Fruit fly (Drosophila melanogaster) Kc167 (cell line): ENCODE measurements around the gene woc.

Experiments used
- Myc ChIP-seq: fragments of >200 bp; optimal IDR thresholded peaks from 2 replicates; lab custom pipeline; 2017; ENCODE audit warnings: missing external identifiers
- Sin3A ChIP-seq: fragments of >200 bp; optimal IDR thresholded peaks from 2 replicates; lab custom pipeline; 2018; ENCODE audit warnings: missing external identifiers
- h ChIP-seq: fragments of >200 bp; optimal IDR thresholded peaks from 3 replicates; lab custom pipeline; 2018; ENCODE audit warnings: missing external identifiers
- insv ChIP-seq: fragments of >200 bp; optimal IDR thresholded peaks from 3 replicates; lab custom pipeline; 2018; ENCODE audit warnings: missing external identifiers
- psq ChIP-seq: fragments of >200 bp; optimal IDR thresholded peaks from 2 replicates; lab custom pipeline; 2017; ENCODE audit warnings: missing external identifiers
- ttk ChIP-seq: sonication (Bioruptor generic); optimal IDR thresholded peaks from 2 replicates; lab custom pipeline; 2017; ENCODE audit warnings: missing external identifiers

Gene woc

dm6 chr3R:27245401-27245757 lies 18.5 kb downstream of the woc start:
- TF ChIP-seq h (lab: Kevin White, UChicago) = no peak
- TF ChIP-seq psq (lab: Kevin White, UChicago) = no peak
- no peak for TF ChIP-seq Myc
- no peak for TF ChIP-seq ttk (lab: Kevin White, UChicago)
- TF ChIP-seq insv = no peak
- no peak for TF ChIP-seq Sin3A

- TF ChIP-seq psq (lab: Kevin White, UChicago) (no peak), ttk (lab: Kevin White, UChicago) (no peak), Sin3A (no peak), h (lab: Kevin White, UChicago) (no peak), Myc (no peak), insv (no peak)
These were observed 19.0 kb downstream of the woc start, which contains the start of gene CG18766 for dm6 chr3R:27244742-27245400. CG18766 (minus strand) TSS chr3R:27245249.

dm6 chr3R:27244412-27244741 lies 19.5 kb downstream of the woc start:
- TF ChIP-seq h (lab: Kevin White, UChicago) (no peak), insv (no peak), psq (lab: Kevin White, UChicago) (no peak), Myc (no peak), ttk (lab: Kevin White, UChicago) (no peak), Sin3A (no peak)

dm6 chr3R:27240967-27241366 lies 22.9 kb downstream of the woc start, which contains the start of gene CG17991:
CG17991 (plus strand) TSS chr3R:27241267.
- TF ChIP-seq psq (lab: Kevin White, UChicago) (no peak), h (lab: Kevin White, UChicago) (no peak)

- TF ChIP-seq h (lab: Kevin White, UChicago) (no peak), Myc (no peak), psq (lab: Kevin White, UChicago) (no peak)
These were observed 25.2 kb downstream of the woc start, which contains the start of the genes CG31064 and PolA2 for dm6 chr3R:27238438-27239301. CG31064 (minus strand) TSS chr3R:27239085. PolA2 (plus strand) TSS chr3R:27239163.

dm6 chr3R:27237980-27238379 lies 25.9 kb downstream of the woc start:
- TF ChIP-seq insv (no peak), Sin3A (no peak), Myc (no peak), h (lab: Kevin White, UChicago) (no peak), ttk (lab: Kevin White, UChicago) (no peak), psq (lab: Kevin White, UChicago) (no peak)

dm6 chr3R:27233398-27233797 lies 30.5 kb downstream of the woc start, which contains the start of gene CG31068:
CG31068 (plus strand) TSS chr3R:27233698.
- TF ChIP-seq ttk (lab: Kevin White, UChicago) (no peak), Sin3A (no peak), Myc (no peak), psq (lab: Kevin White, UChicago) (no peak), h (lab: Kevin White, UChicago) (no peak), insv (no peak)

- no peak for TF ChIP-seq h (lab: Kevin White, UChicago)
- no peak for TF ChIP-seq Myc
- TF ChIP-seq ttk (lab: Kevin White, UChicago) = no peak
- TF ChIP-seq insv = no peak
- no peak for TF ChIP-seq Sin3A
- no peak for TF ChIP-seq psq (lab: Kevin White, UChicago)
These were observed 34.5 kb downstream of the woc start, which contains the start of gene CG42814 for dm6 chr3R:27229368-27229767. CG42814 (minus strand) TSS chr3R:27229468.

dm6 chr3R:27228342-27228741 lies 35.5 kb downstream of the woc start, which contains the start of gene CG42813:
CG42813 (minus strand) TSS chr3R:27228561.
- no peak for TF ChIP-seq Myc

- TF ChIP-seq Sin3A (no peak), ttk (lab: Kevin White, UChicago) (no peak), Myc (no peak), psq (lab: Kevin White, UChicago) (no peak), insv (no peak), h (lab: Kevin White, UChicago) (no peak)
These were observed 37.7 kb downstream of the woc start for dm6 chr3R:27226080-27226648.

dm6 chr3R:27225490-27225889 lies 38.4 kb downstream of the woc start:
- TF ChIP-seq h (lab: Kevin White, UChicago) = no peak
- TF ChIP-seq Sin3A = no peak
- no peak for TF ChIP-seq insv

dm6 chr3R:27224727-27225126 lies 39.1 kb downstream of the woc start:
- TF ChIP-seq Sin3A = no peak
- TF ChIP-seq ttk (lab: Kevin White, UChicago) = no peak
- TF ChIP-seq Myc = no peak
- no peak for TF ChIP-seq insv
- TF ChIP-seq psq (lab: Kevin White, UChicago) = no peak
- no peak for TF ChIP-seq h (lab: Kevin White, UChicago)

dm6 chr3R:27223012-27223411 lies 40.8 kb downstream of the woc start:
- no peak for TF ChIP-seq psq (lab: Kevin White, UChicago)
- no peak for TF ChIP-seq Myc
- TF ChIP-seq Sin3A = no peak
- TF ChIP-seq h (lab: Kevin White, UChicago) = no peak
